Worm (Caenorhabditis elegans): ENCODE results near the gene wdr-60.
A peak's percentile ranks its signal among the peaks of the same experiment; 100 is the strongest.

Gene wdr-60

DNA sequence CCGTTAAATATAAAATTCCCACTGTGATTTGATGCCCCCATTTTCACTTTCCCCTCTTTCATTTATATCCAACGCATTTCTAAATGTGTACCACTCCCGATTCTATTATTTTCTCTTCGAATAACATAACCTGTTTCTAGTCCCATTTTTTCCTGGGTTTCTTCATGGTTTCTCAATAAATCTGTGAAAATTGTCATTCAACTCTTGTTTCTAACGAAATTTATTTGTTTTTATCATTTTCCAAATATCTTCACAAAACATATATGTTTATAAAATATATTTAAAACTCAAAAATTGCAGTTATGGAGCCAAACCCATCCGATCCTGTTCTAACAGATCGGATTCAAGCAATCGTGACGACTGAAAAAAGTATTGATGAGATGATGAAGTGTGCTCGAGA, 33.9 kb downstream of the wdr-60 start, which contains the start of gene mdt-11:
Gene mdt-11, plus strand, starts transcription at position 301 of the 400 bp plus-strand sequence.
- no peak for TF ChIP-seq snpc-4 (tag; optimal IDR thresholded peaks at IDR 0.05)
- TF ChIP-seq ceh-82 (tag; optimal IDR thresholded peaks at IDR 0.05) = no peak
- TF ChIP-seq nhr-76 (tag; optimal IDR thresholded peaks at IDR 0.05) = no peak
- TF ChIP-seq fkh-2 (tag; optimal IDR thresholded peaks at IDR 0.05) = no peak
- no peak for TF ChIP-seq egl-27 (tag; optimal IDR thresholded peaks at IDR 0.05)
- TF ChIP-seq eor-1 (tag; optimal IDR thresholded peaks at IDR 0.05) = no peak
- no peak for TF ChIP-seq ceh-16 (tag; optimal IDR thresholded peaks at IDR 0.05)
- TF ChIP-seq nhr-25 (tag; optimal IDR thresholded peaks at IDR 0.05) = no peak

DNA sequence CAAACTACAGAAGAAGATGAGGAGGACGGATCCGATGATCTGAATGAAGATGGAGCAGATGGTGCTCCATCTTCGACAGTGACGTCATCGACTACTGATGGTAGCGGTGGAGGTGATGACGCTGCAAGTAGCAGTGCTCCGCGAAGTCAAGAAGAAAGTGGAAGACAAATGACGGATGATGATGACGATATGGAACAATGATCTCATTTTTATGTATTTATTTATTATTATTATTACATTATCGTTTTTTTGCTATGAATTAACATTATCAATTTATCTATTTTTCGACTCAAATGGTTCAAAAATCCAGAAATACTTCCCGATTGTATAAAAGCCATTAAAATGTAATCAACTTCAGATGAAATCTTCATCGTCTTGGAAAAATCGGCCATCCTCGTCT, 34.7 kb downstream of the wdr-60 start, which contains the start of gene R144.3:
Gene R144.3, plus strand, starts transcription at position 301 of the 400 bp plus-strand sequence.
- TF ChIP-seq unc-62 (GFP tag; optimal IDR thresholded peaks at IDR 0.05) (no peak), lin-15B (tag; optimal IDR thresholded peaks at IDR 0.05) (no peak), nhr-237 (tag; optimal IDR thresholded peaks at IDR 0.05) (no peak), pqm-1 (tag; optimal IDR thresholded peaks at IDR 0.05) (no peak), hmg-11 (tag; optimal IDR thresholded peaks at IDR 0.05) (no peak), pha-4 (tag; optimal IDR thresholded peaks at IDR 0.05) (no peak), nhr-12 (tag; optimal IDR thresholded peaks at IDR 0.05) (no peak), ztf-4 (tag; optimal IDR thresholded peaks at IDR 0.05) (no peak), ztf-11 (tag; optimal IDR thresholded peaks at IDR 0.05) (no peak), skn-1 (tag; optimal IDR thresholded peaks at IDR 0.05) (no peak), egl-27 (tag; optimal IDR thresholded peaks at IDR 0.05) (no peak), mml-1 (tag; optimal IDR thresholded peaks at IDR 0.05) (no peak), nhr-28 (tag; optimal IDR thresholded peaks at IDR 0.05) (no peak), elt-1 (tag; optimal IDR thresholded peaks at IDR 0.05) (no peak), daf-12 (tag; optimal IDR thresholded peaks at IDR 0.05) (no peak), nfya-1 (tag; optimal IDR thresholded peaks at IDR 0.05; ENCODE audit: insufficient read depth) (no peak), ZK546.5 (tag; optimal IDR thresholded peaks at IDR 0.05) (no peak), elt-3 (tag; optimal IDR thresholded peaks at IDR 0.05) (no peak), ceh-82 (tag; optimal IDR thresholded peaks at IDR 0.05) (no peak)

DNA sequence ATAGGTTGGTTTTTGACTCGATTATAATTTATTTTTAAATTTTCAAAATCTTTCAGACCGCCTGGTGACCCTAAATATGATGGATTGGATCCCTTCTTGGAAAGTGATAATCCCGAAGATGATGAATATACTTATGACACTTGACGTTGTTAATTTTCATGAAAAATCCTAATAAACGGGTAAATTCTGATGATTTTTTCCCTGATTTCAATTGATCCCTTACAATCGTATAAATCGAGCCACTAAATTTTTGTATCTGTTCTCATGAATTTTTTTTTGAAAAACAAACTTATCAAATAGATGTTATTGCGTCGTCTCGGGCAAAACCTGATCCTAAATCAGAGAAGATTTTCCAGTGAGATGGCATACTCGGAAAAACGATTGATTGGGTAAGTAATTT, 36.0 kb downstream of the wdr-60 start, which contains the start of gene R144.13:
Gene R144.13, plus strand, starts transcription at position 301 of the 400 bp plus-strand sequence.
- TF ChIP-seq sea-2 (GFP tag; optimal IDR thresholded peaks at IDR 0.05) (no peak), nhr-28 (tag; optimal IDR thresholded peaks at IDR 0.05) (no peak), jun-1 (tag; optimal IDR thresholded peaks at IDR 0.05) (no peak), egl-5 (tag; optimal IDR thresholded peaks at IDR 0.05) (no peak), snpc-4 (tag; optimal IDR thresholded peaks at IDR 0.05) (no peak), unc-62 (GFP tag; optimal IDR thresholded peaks at IDR 0.05) (no peak), ceh-28 (tag; optimal IDR thresholded peaks at IDR 0.05) (no peak), ztf-4 (tag; optimal IDR thresholded peaks at IDR 0.05) (no peak), elt-1 (tag; optimal IDR thresholded peaks at IDR 0.05) (no peak), nhr-237 (tag; optimal IDR thresholded peaks at IDR 0.05) (no peak), nhr-23 (tag; optimal IDR thresholded peaks at IDR 0.05) (no peak), pha-4 (tag; optimal IDR thresholded peaks at IDR 0.05) (no peak), egl-27 (tag; optimal IDR thresholded peaks at IDR 0.05) (no peak), eor-1 (tag; optimal IDR thresholded peaks at IDR 0.05) (no peak), nhr-76 (tag; optimal IDR thresholded peaks at IDR 0.05) (no peak), daf-12 (tag; optimal IDR thresholded peaks at IDR 0.05) (no peak), hmg-11 (tag; optimal IDR thresholded peaks at IDR 0.05) (no peak), lin-15B (tag; optimal IDR thresholded peaks at IDR 0.05) (no peak), skn-1 (tag; optimal IDR thresholded peaks at IDR 0.05) (no peak)

DNA sequence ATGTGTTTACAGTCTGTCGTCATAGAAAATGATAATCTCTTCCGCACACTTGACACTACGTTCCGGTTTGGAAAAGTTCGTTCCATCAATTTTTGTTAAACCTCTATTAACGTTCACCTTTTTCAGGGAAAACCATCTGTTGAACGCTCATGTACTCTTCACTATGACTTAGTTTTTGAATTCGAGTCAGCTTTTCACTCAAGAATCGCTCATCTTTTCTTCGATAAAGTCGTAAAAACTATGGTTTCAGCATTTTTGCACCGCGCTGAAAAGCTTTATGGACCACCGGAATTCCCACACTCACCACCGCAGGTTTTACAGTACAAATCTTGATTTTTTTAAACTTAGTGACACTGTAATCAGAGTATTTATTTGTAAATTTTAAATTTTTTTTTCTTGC, 36.6 kb downstream of the wdr-60 start:
- peak; percentile 16 for TF ChIP-seq ama-1 (optimal IDR thresholded peaks at IDR 0.05)
- TF ChIP-seq skn-1 (tag; optimal IDR thresholded peaks at IDR 0.05) = no peak
- TF ChIP-seq lin-15B (tag; optimal IDR thresholded peaks at IDR 0.05) = no peak

DNA sequence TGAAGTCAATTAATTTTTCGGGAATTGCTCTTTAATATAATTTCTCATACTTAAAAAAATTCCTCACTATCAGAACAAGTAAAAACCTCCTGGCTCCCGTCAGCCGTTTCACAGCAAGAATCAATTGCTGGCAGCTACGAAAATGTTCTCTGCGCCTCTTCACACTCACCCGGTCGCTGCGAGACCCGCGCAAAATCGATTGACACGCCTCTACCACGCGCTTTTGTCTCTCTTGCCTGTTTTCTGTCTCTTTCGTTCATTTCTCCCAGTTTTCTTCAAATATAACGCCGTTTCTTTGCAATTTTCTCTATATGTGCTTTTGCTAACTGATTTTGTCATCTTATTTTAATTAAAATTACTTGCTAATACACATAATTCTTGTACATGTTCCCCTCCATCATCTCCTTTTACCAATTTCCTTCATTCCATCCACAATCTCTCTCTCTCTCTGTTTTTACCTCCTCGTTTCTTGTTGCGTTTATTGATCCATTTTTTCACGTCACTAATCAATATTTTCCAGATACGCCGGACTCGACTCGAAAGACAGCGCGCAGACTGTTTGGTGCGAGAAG, 37.5 kb downstream of the wdr-60 start, which contains the start of gene pcf-11:
Gene pcf-11, plus strand, starts transcription at position 522 of the 572 bp plus-strand sequence.
- TF ChIP-seq elt-2 (tag; optimal IDR thresholded peaks at IDR 0.05) (peak; percentile 41), nhr-67 (tag; optimal IDR thresholded peaks at IDR 0.05) (no peak), lin-39 (tag; optimal IDR thresholded peaks at IDR 0.05) (peak; percentile 86), ama-1 (optimal IDR thresholded peaks at IDR 0.05) (peak; percentile 31), ceh-9 (tag; optimal IDR thresholded peaks at IDR 0.05) (no peak), ceh-28 (tag; optimal IDR thresholded peaks at IDR 0.05) (peak; percentile 81), ceh-82 (tag; optimal IDR thresholded peaks at IDR 0.05) (no peak), fkh-10 (GFP tag; optimal IDR thresholded peaks at IDR 0.05) (no peak), jun-1 (tag; optimal IDR thresholded peaks at IDR 0.05) (no peak), nhr-11 (tag; optimal IDR thresholded peaks at IDR 0.05) (no peak), elt-1 (tag; optimal IDR thresholded peaks at IDR 0.05) (no peak), pha-4 (tag; optimal IDR thresholded peaks at IDR 0.05) (peak; percentile 77), fkh-2 (tag; optimal IDR thresholded peaks at IDR 0.05) (no peak), lin-15B (tag; optimal IDR thresholded peaks at IDR 0.05) (peak; percentile 80), eor-1 (tag; optimal IDR thresholded peaks at IDR 0.05) (no peak), sea-2 (GFP tag; optimal IDR thresholded peaks at IDR 0.05) (peak; percentile 3), nfya-1 (tag; optimal IDR thresholded peaks at IDR 0.05; ENCODE audit: insufficient read depth) (peak; percentile 87), ztf-11 (tag; optimal IDR thresholded peaks at IDR 0.05) (no peak), nhr-23 (tag; optimal IDR thresholded peaks at IDR 0.05) (peak; percentile 34), hmg-11 (tag; optimal IDR thresholded peaks at IDR 0.05) (peak; percentile 56), nhr-77 (tag; optimal IDR thresholded peaks at IDR 0.05) (no peak), daf-12 (tag; optimal IDR thresholded peaks at IDR 0.05) (no peak), mdl-1 (tag; optimal IDR thresholded peaks at IDR 0.05) (peak; percentile 20), nhr-25 (tag; optimal IDR thresholded peaks at IDR 0.05) (peak; percentile 28), skn-1 (tag; optimal IDR thresholded peaks at IDR 0.05) (peak; percentile 3), mml-1 (tag; optimal IDR thresholded peaks at IDR 0.05) (no peak), ceh-16 (tag; optimal IDR thresholded peaks at IDR 0.05) (no peak), nhr-43 (tag; optimal IDR thresholded peaks at IDR 0.05; ENCODE audit: poor library complexity, severe bottlenecking) (peak; percentile 42)

Measured in whole organism, L3 larva.